Fruit fly (Drosophila melanogaster) Kc167 (cell line): Measurements from ENCODE around the gene nur.

Experiments used
- Sin3A ChIP-seq: fragments of >200 bp; optimal IDR thresholded peaks from 2 replicates; lab custom pipeline; 2018; ENCODE audit warnings: missing external identifiers
- psq ChIP-seq: fragments of >200 bp; optimal IDR thresholded peaks from 2 replicates; lab custom pipeline; 2017; ENCODE audit warnings: missing external identifiers

DNA sequence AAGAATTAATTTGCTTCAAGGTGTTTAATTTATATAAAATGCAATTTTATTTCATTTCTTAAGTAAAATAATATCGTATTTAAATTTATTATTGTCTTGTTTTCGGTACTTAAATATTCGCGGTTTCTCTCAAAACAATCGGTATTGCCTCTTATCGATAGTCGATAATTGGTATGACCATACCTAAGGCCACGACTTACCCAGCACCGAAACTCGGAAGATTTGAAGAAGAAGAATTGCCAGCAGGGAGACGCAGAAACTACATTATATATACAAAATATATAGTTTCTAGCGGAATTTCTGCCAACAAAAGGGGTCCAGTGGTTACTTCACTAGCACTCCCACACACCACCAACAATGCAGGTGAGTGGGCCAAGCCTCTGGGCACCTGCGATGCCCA, 34.9 kb downstream of the nur start:
- TF ChIP-seq Sin3A (lab: Kevin White, UChicago) (no peak), psq (lab: Kevin White, UChicago) (no peak)
